Fruit fly (Drosophila melanogaster) whole organism, embryonic: Measurements from ENCODE around the gene ph-p.

Experiments used
- CG10147 ChIP-seq: fragments of 200-800 bp; sonication (Bioruptor generic); optimal IDR thresholded peaks from 2 replicates; lab custom pipeline; 2019; ENCODE audit warnings: missing biosample characterization, mild to moderate bottlenecking, missing genetic modification characterization, moderate library complexity
- CG10267 ChIP-seq: fragments of 200-800 bp; sonication (Bioruptor generic); optimal IDR thresholded peaks from 2 replicates; lab custom pipeline; 2018; ENCODE audit warnings: missing biosample characterization, mild to moderate bottlenecking, missing genetic modification characterization, moderate library complexity
- CG12744 ChIP-seq: fragments of 200-800 bp; sonication (Bioruptor generic); optimal IDR thresholded peaks from 2 replicates; lab custom pipeline; 2016; ENCODE audit warnings: missing biosample characterization, missing genetic modification characterization
- CG13123 ChIP-seq: fragments of 200-800 bp; sonication (Bioruptor generic); optimal IDR thresholded peaks from 2 replicates; lab custom pipeline; 2016; ENCODE audit warnings: missing biosample characterization, missing genetic modification characterization
- CG13624 ChIP-seq: fragments of 200-800 bp; sonication (Bioruptor generic); optimal IDR thresholded peaks from 2 replicates; lab custom pipeline; 2016; ENCODE audit warnings: missing biosample characterization, missing genetic modification characterization
- CG14050 ChIP-seq: fragments of 200-800 bp; sonication (Bioruptor generic); IDR thresholded peaks from 3 replicates; pipeline ENCODE4 v1.3.6; 2022; ENCODE audit warnings: missing biosample characterization, missing genetic modification characterization
- CG14710 ChIP-seq: fragments of 200-800 bp; sonication (Bioruptor generic); optimal IDR thresholded peaks from 3 replicates; lab custom pipeline; 2019; ENCODE audit warnings: missing biosample characterization, mild to moderate bottlenecking, missing genetic modification characterization, moderate library complexity
- CG16815 ChIP-seq: fragments of 200-800 bp; sonication (Bioruptor generic); optimal IDR thresholded peaks from 3 replicates; lab custom pipeline; 2017; ENCODE audit warnings: missing biosample characterization, mild to moderate bottlenecking, missing genetic modification characterization
- CG17612 ChIP-seq: fragments of 200-800 bp; sonication (Bioruptor generic); IDR thresholded peaks from 2 replicates; pipeline ENCODE4 v1.3.6; 2022; ENCODE audit warnings: missing biosample characterization, missing genetic modification characterization
- CG2116 ChIP-seq: fragments of 200-800 bp; sonication (Bioruptor generic); optimal IDR thresholded peaks from 3 replicates; lab custom pipeline; 2018; ENCODE audit warnings: missing biosample characterization, mild to moderate bottlenecking, missing genetic modification characterization
- CG2129 ChIP-seq: fragments of 200-800 bp; sonication (Bioruptor generic); IDR thresholded peaks from 2 replicates; pipeline ENCODE4 v1.3.6; 2022; ENCODE audit warnings: missing biosample characterization, missing genetic modification characterization; ENCODE audit not compliant: partially characterized antibody
- CG34376 ChIP-seq: fragments of 200-800 bp; sonication (Bioruptor generic); optimal IDR thresholded peaks from 2 replicates; lab custom pipeline; 2018; ENCODE audit warnings: missing biosample characterization, mild to moderate bottlenecking, missing genetic modification characterization
- CG3847 ChIP-seq: fragments of 200-800 bp; sonication (Bioruptor generic); IDR thresholded peaks from 2 replicates; pipeline ENCODE4 v1.3.6; 2022; ENCODE audit warnings: missing biosample characterization, missing genetic modification characterization
- CG4404 ChIP-seq: fragments of 200-800 bp; sonication (Bioruptor generic); IDR thresholded peaks from 2 replicates; pipeline ENCODE4 v1.3.6; 2022; ENCODE audit warnings: missing biosample characterization, missing genetic modification characterization
- CG6654 ChIP-seq: fragments of 200-800 bp; sonication (Bioruptor generic); optimal IDR thresholded peaks from 2 replicates; lab custom pipeline; 2017; ENCODE audit warnings: missing biosample characterization, mild to moderate bottlenecking, missing genetic modification characterization
- CG6813 ChIP-seq: fragments of 200-800 bp; sonication (Bioruptor generic); optimal IDR thresholded peaks from 2 replicates; lab custom pipeline; 2017; ENCODE audit warnings: missing biosample characterization, missing genetic modification characterization, mild to moderate bottlenecking, moderate library complexity, missing genetic modification reagents
- CG8089 ChIP-seq: fragments of 200-800 bp; sonication (Bioruptor generic); optimal IDR thresholded peaks from 3 replicates; lab custom pipeline; 2016; ENCODE audit warnings: missing biosample characterization, missing genetic modification characterization
- CG8388 ChIP-seq: fragments of 200-800 bp; sonication (Bioruptor generic); optimal IDR thresholded peaks from 2 replicates; lab custom pipeline; 2019; ENCODE audit warnings: missing biosample characterization, mild to moderate bottlenecking, missing genetic modification characterization, moderate library complexity
- CG9727 ChIP-seq: fragments of 200-800 bp; sonication (Bioruptor generic); optimal IDR thresholded peaks from 3 replicates; lab custom pipeline; 2017; ENCODE audit warnings: missing biosample characterization, mild to moderate bottlenecking, missing genetic modification characterization
- CoRest ChIP-seq: fragments of 200-800 bp; sonication (Bioruptor generic); optimal IDR thresholded peaks from 3 replicates; lab custom pipeline; 2018; ENCODE audit warnings: missing biosample characterization, mild to moderate bottlenecking, missing genetic modification characterization, moderate library complexity
- Dip2 ChIP-seq: fragments of 200-800 bp; sonication (Bioruptor generic); IDR thresholded peaks from 2 replicates; pipeline ENCODE4 v1.3.6; 2022; ENCODE audit warnings: missing biosample characterization, missing genetic modification characterization
- Gsc ChIP-seq: fragments of 200-800 bp; sonication (Bioruptor generic); IDR thresholded peaks from 2 replicates; pipeline ENCODE4 v1.3.6; 2022; ENCODE audit warnings: missing biosample characterization, missing genetic modification characterization
- NC2α ChIP-seq: fragments of 200-800 bp; sonication (Bioruptor generic); optimal IDR thresholded peaks from 2 replicates; lab custom pipeline; 2016; ENCODE audit warnings: missing biosample characterization, missing genetic modification characterization
- Neu2 ChIP-seq: fragments of 200-800 bp; sonication (Bioruptor generic); optimal IDR thresholded peaks from 3 replicates; lab custom pipeline; 2016; ENCODE audit warnings: missing biosample characterization, missing genetic modification characterization, borderline replicate concordance
- Oaz ChIP-seq: fragments of 200-800 bp; sonication (Bioruptor generic); IDR thresholded peaks from 2 replicates; pipeline ENCODE4 v1.3.6; 2022; ENCODE audit warnings: missing biosample characterization, missing genetic modification characterization
- PHDP ChIP-seq: fragments of 200-800 bp; sonication (Bioruptor generic); optimal IDR thresholded peaks from 3 replicates; lab custom pipeline; 2018; ENCODE audit warnings: missing biosample characterization, mild to moderate bottlenecking, missing genetic modification characterization, moderate library complexity
- abd-A ChIP-seq: fragments of 200-800 bp; sonication (Bioruptor generic); optimal IDR thresholded peaks from 3 replicates; lab custom pipeline; 2019; ENCODE audit warnings: missing biosample characterization, mild to moderate bottlenecking, missing genetic modification characterization, moderate library complexity
- ap ChIP-seq: fragments of 200-800 bp; sonication (Bioruptor generic); IDR thresholded peaks from 2 replicates; pipeline ENCODE4 v1.3.6; 2022; ENCODE audit warnings: missing biosample characterization, missing genetic modification characterization
- bigmax ChIP-seq: fragments of 200-800 bp; sonication (Bioruptor generic); optimal IDR thresholded peaks from 2 replicates; lab custom pipeline; 2018; ENCODE audit warnings: missing biosample characterization, mild to moderate bottlenecking, missing genetic modification characterization
- br ChIP-seq: fragments of >200 bp; optimal IDR thresholded peaks from 2 replicates; lab custom pipeline; 2017
- croc ChIP-seq: fragments of 200-800 bp; sonication (Bioruptor generic); conservative IDR thresholded peaks from 3 replicates; pipeline ENCODE4 v1.3.6; 2022; ENCODE audit warnings: missing biosample characterization, missing genetic modification characterization
- crol ChIP-seq: fragments of 200-800 bp; sonication (Bioruptor generic); IDR thresholded peaks from 2 replicates; pipeline ENCODE4 v1.3.6; 2022; ENCODE audit warnings: missing biosample characterization, missing genetic modification characterization
- dmrt11E ChIP-seq: fragments of 200-800 bp; sonication (Bioruptor generic); optimal IDR thresholded peaks from 3 replicates; lab custom pipeline; 2018; ENCODE audit warnings: missing biosample characterization, mild to moderate bottlenecking, missing genetic modification characterization, moderate library complexity
- ewg ChIP-seq: fragments of 200-800 bp; sonication (Bioruptor generic); optimal IDR thresholded peaks from 3 replicates; lab custom pipeline; 2017; ENCODE audit warnings: mild to moderate bottlenecking, missing biosample characterization, missing genetic modification reagents, missing genetic modification characterization
- gce ChIP-seq: fragments of 200-800 bp; sonication (Bioruptor generic); IDR thresholded peaks from 3 replicates; pipeline ENCODE4 v1.3.6; 2022; ENCODE audit warnings: missing biosample characterization, missing genetic modification characterization
- gro ChIP-seq: fragments of 200-800 bp; sonication (Bioruptor generic); optimal IDR thresholded peaks from 2 replicates; lab custom pipeline; 2016; ENCODE audit warnings: missing biosample characterization, missing genetic modification characterization
- kni ChIP-seq: fragments of 200-800 bp; sonication (Bioruptor generic); optimal IDR thresholded peaks from 3 replicates; lab custom pipeline; 2017; ENCODE audit warnings: mild to moderate bottlenecking, missing biosample characterization, missing genetic modification reagents, missing genetic modification characterization
- lab ChIP-seq: fragments of 200-800 bp; sonication (Bioruptor generic); optimal IDR thresholded peaks from 3 replicates; lab custom pipeline; 2017; ENCODE audit warnings: missing biosample characterization, missing genetic modification characterization, mild to moderate bottlenecking, moderate library complexity, missing genetic modification reagents
- luna ChIP-seq: fragments of 200-800 bp; sonication (Bioruptor generic); optimal IDR thresholded peaks from 2 replicates; lab custom pipeline; 2016; ENCODE audit warnings: missing biosample characterization, missing genetic modification characterization
- nmo ChIP-seq: fragments of 200-800 bp; sonication (Bioruptor generic); optimal IDR thresholded peaks from 2 replicates; lab custom pipeline; 2018; ENCODE audit warnings: missing biosample characterization, mild to moderate bottlenecking, missing genetic modification characterization, moderate library complexity
- org-1 ChIP-seq: fragments of 200-800 bp; sonication (Bioruptor generic); optimal IDR thresholded peaks from 2 replicates; lab custom pipeline; 2017; ENCODE audit warnings: missing biosample characterization, missing genetic modification characterization
- pfk ChIP-seq: fragments of 200-800 bp; sonication (Bioruptor generic); optimal IDR thresholded peaks from 2 replicates; lab custom pipeline; 2018; ENCODE audit warnings: missing biosample characterization, mild to moderate bottlenecking, missing genetic modification characterization, moderate library complexity
- phol ChIP-seq: fragments of 200-800 bp; sonication (Bioruptor generic); optimal IDR thresholded peaks from 3 replicates; lab custom pipeline; 2018; ENCODE audit warnings: missing biosample characterization, mild to moderate bottlenecking, missing genetic modification characterization, moderate library complexity
- repo ChIP-seq: fragments of 200-800 bp; sonication (Bioruptor generic); optimal IDR thresholded peaks from 2 replicates; lab custom pipeline; 2016; ENCODE audit warnings: missing biosample characterization, missing genetic modification characterization
- ro ChIP-seq: fragments of 200-800 bp; sonication (Bioruptor generic); IDR thresholded peaks from 2 replicates; pipeline ENCODE4 v1.3.6; 2022; ENCODE audit warnings: missing biosample characterization, missing genetic modification characterization
- scrt ChIP-seq: fragments of 200-800 bp; sonication (Bioruptor generic); optimal IDR thresholded peaks from 2 replicates; lab custom pipeline; 2018; ENCODE audit warnings: missing biosample characterization, mild to moderate bottlenecking, missing genetic modification characterization, moderate library complexity
- sd ChIP-seq: fragments of 200-800 bp; sonication (Bioruptor generic); optimal IDR thresholded peaks from 3 replicates; lab custom pipeline; 2018; ENCODE audit warnings: missing biosample characterization, mild to moderate bottlenecking, missing genetic modification characterization, moderate library complexity
- stc ChIP-seq: fragments of 200-800 bp; sonication (Bioruptor generic); IDR thresholded peaks from 2 replicates; pipeline ENCODE4 v1.3.6; 2022; ENCODE audit warnings: missing biosample characterization, missing genetic modification characterization
- stwl ChIP-seq: fragments of 200-800 bp; sonication (Bioruptor generic); optimal IDR thresholded peaks from 3 replicates; lab custom pipeline; 2018; ENCODE audit warnings: missing biosample characterization, mild to moderate bottlenecking, missing genetic modification characterization, moderate library complexity
- usp ChIP-seq: fragments of >200 bp; optimal IDR thresholded peaks from 2 replicates; lab custom pipeline; 2017; ENCODE audit warnings: missing biosample characterization, missing genetic modification characterization
- wor ChIP-seq: fragments of 200-800 bp; sonication (Bioruptor generic); IDR thresholded peaks from 2 replicates; pipeline ENCODE4 v1.3.6; 2022; ENCODE audit warnings: missing biosample characterization, missing genetic modification characterization
- zen2 ChIP-seq: fragments of 200-800 bp; sonication (Bioruptor generic); IDR thresholded peaks from 3 replicates; pipeline ENCODE4 v1.3.6; 2022; ENCODE audit warnings: missing biosample characterization, missing genetic modification characterization; ENCODE audit not compliant: partially characterized antibody

Gene ph-p

DNA sequence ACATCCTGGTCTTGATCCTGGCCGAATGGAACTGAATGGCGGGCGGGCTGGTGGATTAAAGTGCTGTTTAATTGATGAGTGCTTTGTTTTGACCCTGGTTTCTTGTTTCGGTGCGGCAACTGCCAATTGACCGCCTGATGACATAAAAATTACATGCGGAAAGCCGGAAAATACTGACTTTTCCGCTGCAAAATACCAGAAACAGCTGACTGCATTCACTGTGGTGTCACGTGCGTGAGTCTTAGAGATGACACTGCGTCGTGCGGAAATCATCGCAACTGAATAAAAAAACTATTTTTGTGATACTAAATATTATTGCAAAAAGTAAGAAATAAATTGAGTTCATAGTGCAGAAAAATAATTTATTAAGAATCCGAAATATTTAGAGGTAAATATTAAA is 11.3 kb upstream of the ph-p start, which contains the start of gene bcn92 (continued):
- TF ChIP-seq Dip2 (GFP tag; lab: Robert Waterston, UW), result no peak
- peak; percentile 34 for TF ChIP-seq PHDP (tag; lab: Kevin White, UChicago)
- no peak for TF ChIP-seq CG4404
- TF ChIP-seq Neu2 (GFP tag; lab: Kevin White, UChicago), result no peak
- TF ChIP-seq CG9727, result peak; percentile 27
- peak; percentile 59 for TF ChIP-seq gro
- TF ChIP-seq CG34376 (GFP tag; lab: Kevin White, UChicago), result peak; percentile 33
- TF ChIP-seq CG13624, result peak; percentile 58
- TF ChIP-seq Gsc (GFP tag; lab: Robert Waterston, UW), result no peak
- TF ChIP-seq CG6813 (GFP tag; lab: Kevin White, UChicago), result no peak
- TF ChIP-seq stc (GFP tag; lab: Robert Waterston, UW), result 0 out of 2 replicates have a peak, but pooled peaks have one; percentile 9
- TF ChIP-seq CG6654, result no peak
- TF ChIP-seq kni (GFP tag; lab: Kevin White, UChicago), result no peak
- no peak for TF ChIP-seq br (lab: Kevin White, UChicago)
- TF ChIP-seq CG8089 (GFP tag; lab: Kevin White, UChicago), result no peak
- peak; percentile 44 for TF ChIP-seq CG14710 (tag; lab: Kevin White, UChicago)
- TF ChIP-seq CG2116, result peak; percentile 34
- TF ChIP-seq CG10147 (GFP tag; lab: Kevin White, UChicago), result peak; percentile 29
- TF ChIP-seq pfk (GFP tag; lab: Kevin White, UChicago), result no peak
- TF ChIP-seq CG10267 (tag; lab: Kevin White, UChicago), result peak; percentile 50
- peak; percentile 92 for TF ChIP-seq zen2 (GFP tag; lab: Robert Waterston, UW)
- no peak for TF ChIP-seq CG16815 (GFP tag; lab: Kevin White, UChicago)
- peak; percentile 26 for TF ChIP-seq CG13123 (GFP tag; lab: Kevin White, UChicago)
- TF ChIP-seq ewg (GFP tag; lab: Kevin White, UChicago), result no peak
- TF ChIP-seq CG8388, result peak; percentile 15
- no peak for TF ChIP-seq gce
- TF ChIP-seq dmrt11E, result peak; percentile 9
- TF ChIP-seq CG12744 (GFP tag; lab: Kevin White, UChicago), result no peak
- TF ChIP-seq usp (GFP tag; lab: Kevin White, UChicago), result no peak
- TF ChIP-seq CG3847 (GFP tag; lab: Robert Waterston, UW), result peak; percentile 39
- no peak for TF ChIP-seq org-1
- TF ChIP-seq NC2α, result no peak
- no peak for TF ChIP-seq ro
- TF ChIP-seq CG2129 (GFP tag; lab: Robert Waterston, UW), result peak; percentile 86
- peak; percentile 34 for TF ChIP-seq stwl (tag; lab: Kevin White, UChicago)
- TF ChIP-seq scrt, result no peak
- peak; percentile 37 for TF ChIP-seq sd (tag; lab: Kevin White, UChicago)
- no peak for TF ChIP-seq CG14050
- no peak for TF ChIP-seq bigmax
- TF ChIP-seq nmo (GFP tag; lab: Kevin White, UChicago), result peak; percentile 54
- no peak for TF ChIP-seq wor
- no peak for TF ChIP-seq croc (GFP tag; lab: Robert Waterston, UW)
- TF ChIP-seq luna, result no peak
- no peak for TF ChIP-seq CG17612
- no peak for TF ChIP-seq ap (GFP tag; lab: Robert Waterston, UW)
- no peak for TF ChIP-seq lab (GFP tag; lab: Kevin White, UChicago)
- TF ChIP-seq crol, result no peak
- TF ChIP-seq phol (tag; lab: Kevin White, UChicago), result peak; percentile 5
- TF ChIP-seq CoRest (tag; lab: Kevin White, UChicago), result peak; percentile 22
- TF ChIP-seq abd-A, result no peak
- no peak for TF ChIP-seq Oaz (GFP tag; lab: Robert Waterston, UW)
- TF ChIP-seq repo (GFP tag; lab: Kevin White, UChicago), result no peak
